Fruit fly (Drosophila melanogaster): ENCODE data around the gene TBC1D16.

Gene TBC1D16

DNA sequence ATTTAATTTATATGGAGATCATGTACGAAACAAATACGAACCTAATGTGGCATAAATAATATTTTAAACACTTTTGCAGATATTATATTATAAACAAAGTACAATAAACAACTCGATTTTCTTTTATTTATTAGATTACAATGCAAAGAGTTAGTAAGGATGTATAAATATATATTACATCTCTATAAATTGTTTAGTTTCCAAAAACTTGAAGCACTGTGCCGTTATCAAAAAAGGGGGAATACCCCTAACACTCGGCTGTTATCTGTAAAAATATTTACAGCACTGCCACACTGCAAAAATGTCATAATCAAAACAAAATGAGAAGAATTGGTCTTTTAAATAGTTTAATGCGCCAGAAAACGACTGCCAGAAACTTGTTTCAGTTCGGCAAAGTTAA is 6.9 kb downstream of the TBC1D16 start, which contains the start of gene CG5188:
TSS of gene CG5188 (plus strand) at position 302 of the 400 bp plus-strand sequence.
- TF ChIP-seq Ets98B (GFP tag; IDR thresholded peaks at IDR 0.05) (peak; percentile 62; the same call in 1 of the 2 replicates), fd96Ca (GFP tag; IDR thresholded peaks at IDR 0.05) (no peak), CG10348 (GFP tag; IDR thresholded peaks at IDR 0.05) (no peak), CG15710 (tag; optimal IDR thresholded peaks at IDR 0.05) (peak; percentile 34), CG14655 (GFP tag; optimal IDR thresholded peaks at IDR 0.05) (no peak), CG34367 (tag; optimal IDR thresholded peaks at IDR 0.05) (no peak), CG9948 (tag; optimal IDR thresholded peaks at IDR 0.05) (peak; percentile 9), CG13204 (GFP tag; optimal IDR thresholded peaks at IDR 0.05) (no peak), CG17806 (tag; optimal IDR thresholded peaks at IDR 0.05) (peak; percentile 38), rn (GFP tag; IDR thresholded peaks at IDR 0.05) (no peak), CG12605 (GFP tag; IDR thresholded peaks at IDR 0.05) (peak; percentile 58), CG32121 (GFP tag; IDR thresholded peaks at IDR 0.05) (peak; percentile 48), gl (tag; optimal IDR thresholded peaks at IDR 0.05) (no peak), Snoo (tag; optimal IDR thresholded peaks at IDR 0.05) (peak; percentile 34), CG8301 (tag; optimal IDR thresholded peaks at IDR 0.05) (peak; percentile 50), EcR (GFP tag; optimal IDR thresholded peaks at IDR 0.05) (no peak), Pif1A (GFP tag; optimal IDR thresholded peaks at IDR 0.05) (no peak), CG8159 (tag; optimal IDR thresholded peaks at IDR 0.05) (peak; percentile 48), CG4496 (GFP tag; IDR thresholded peaks at IDR 0.05) (peak; percentile 25; the same call in 1 of the 3 replicates), Pif1B (GFP tag; optimal IDR thresholded peaks at IDR 0.05) (no peak), D1 (tag; optimal IDR thresholded peaks at IDR 0.05) (no peak)

- TF ChIP-seq EcR (GFP tag; optimal IDR thresholded peaks at IDR 0.05) (no peak), CG34367 (tag; optimal IDR thresholded peaks at IDR 0.05) (no peak)
Measured at dm6 chr2L:10426534-10427048, 8.9 kb downstream of the TBC1D16 start, which contains the start of the genes SmB and KdelR. Gene SmB, minus strand, starts transcription at chr2L:10426627. Gene KdelR, plus strand, starts transcription at chr2L:10426887.

dm6 chr2L:10425599-10425998 is 9.9 kb downstream of the TBC1D16 start:
- TF ChIP-seq CG34367 (tag; optimal IDR thresholded peaks at IDR 0.05): no peak
- TF ChIP-seq CG12605 (GFP tag; IDR thresholded peaks at IDR 0.05): no peak
- TF ChIP-seq CG4496 (GFP tag; IDR thresholded peaks at IDR 0.05): no peak
- TF ChIP-seq CG17806 (tag; optimal IDR thresholded peaks at IDR 0.05): no peak
- TF ChIP-seq CG9948 (tag; optimal IDR thresholded peaks at IDR 0.05): no peak
- TF ChIP-seq Pif1A (GFP tag; optimal IDR thresholded peaks at IDR 0.05): no peak
- no peak for TF ChIP-seq rn (GFP tag; IDR thresholded peaks at IDR 0.05)
- TF ChIP-seq D1 (tag; optimal IDR thresholded peaks at IDR 0.05): no peak
- no peak for TF ChIP-seq gl (tag; optimal IDR thresholded peaks at IDR 0.05)
- TF ChIP-seq fd96Ca (GFP tag; IDR thresholded peaks at IDR 0.05): no peak
- TF ChIP-seq CG8301 (tag; optimal IDR thresholded peaks at IDR 0.05): no peak
- no peak for TF ChIP-seq EcR (GFP tag; optimal IDR thresholded peaks at IDR 0.05)

dm6 chr2L:10422643-10423606 is 12.5 kb downstream of the TBC1D16 start, which contains the start of the genes pie and Wdfy2:
Gene pie, minus strand, starts transcription at chr2L:10422780.
Gene Wdfy2, plus strand, starts transcription at chr2L:10423291.
- TF ChIP-seq CG15710 (tag; optimal IDR thresholded peaks at IDR 0.05): peak; percentile 16
- TF ChIP-seq Snoo (tag; optimal IDR thresholded peaks at IDR 0.05): no peak

DNA sequence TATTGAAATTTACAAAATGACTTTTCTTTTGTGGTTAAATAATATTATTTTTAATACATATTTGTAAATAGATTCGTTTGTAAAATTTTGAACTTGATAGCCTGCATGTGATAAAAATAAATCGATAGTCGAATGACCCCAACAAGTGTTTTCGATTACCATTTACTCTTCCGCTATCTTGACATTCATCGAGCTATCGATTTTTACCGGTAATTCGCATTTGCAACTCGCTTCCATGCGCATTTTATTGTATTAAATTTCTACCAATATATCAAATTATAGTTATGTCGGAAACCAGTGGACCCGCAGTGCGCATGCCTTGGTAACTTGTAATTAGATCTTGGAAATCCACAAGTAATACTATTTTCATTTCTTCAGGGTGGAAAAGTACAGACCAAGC is 16.5 kb downstream of the TBC1D16 start, which contains the start of gene RfC3:
TSS of gene RfC3 (plus strand) at position 210 of the 400 bp plus-strand sequence.
- no peak for TF ChIP-seq CG10348 (GFP tag; IDR thresholded peaks at IDR 0.05)
- no peak for TF ChIP-seq EcR (GFP tag; optimal IDR thresholded peaks at IDR 0.05)
- TF ChIP-seq CG8159 (tag; optimal IDR thresholded peaks at IDR 0.05): no peak
- no peak for TF ChIP-seq CG15710 (tag; optimal IDR thresholded peaks at IDR 0.05)
- no peak for TF ChIP-seq fd96Ca (GFP tag; IDR thresholded peaks at IDR 0.05)
- no peak for TF ChIP-seq CG34367 (tag; optimal IDR thresholded peaks at IDR 0.05)
- no peak for TF ChIP-seq Ets98B (GFP tag; IDR thresholded peaks at IDR 0.05)
- no peak for TF ChIP-seq Snoo (tag; optimal IDR thresholded peaks at IDR 0.05)
- no peak for TF ChIP-seq CG13204 (GFP tag; optimal IDR thresholded peaks at IDR 0.05)
- no peak for TF ChIP-seq Pif1A (GFP tag; optimal IDR thresholded peaks at IDR 0.05)
- TF ChIP-seq CG12605 (GFP tag; IDR thresholded peaks at IDR 0.05): no peak
- no peak for TF ChIP-seq Pif1B (GFP tag; optimal IDR thresholded peaks at IDR 0.05)
- TF ChIP-seq CG32121 (GFP tag; IDR thresholded peaks at IDR 0.05): no peak
- TF ChIP-seq D1 (tag; optimal IDR thresholded peaks at IDR 0.05): no peak
- no peak for TF ChIP-seq gl (tag; optimal IDR thresholded peaks at IDR 0.05)
- no peak for TF ChIP-seq CG9948 (tag; optimal IDR thresholded peaks at IDR 0.05)
- TF ChIP-seq CG17806 (tag; optimal IDR thresholded peaks at IDR 0.05): no peak

Data from whole organism, pupa.